Comparison of ENCODE assay signal across 5 worm cellular contexts in genomic region chrX:13046324-13046723, ce11.
TF ChIP-seq lines count a peak whose summit lies in the region.

No protein-coding gene starts in this region.

TF ChIP-seq in whole organism, L1 larva, 84 proteins besides CTCF, POLR2A, EP300 and RAD21 (continues in another document):
- peak in 1 of 2 experiments; percentile 21 for TF ChIP-seq egl-27 (tag; optimal IDR thresholded peaks at IDR 0.05; lab: Kevin White, UChicago)
- TF ChIP-seq nhr-47 (tag; optimal IDR thresholded peaks at IDR 0.05; lab: Kevin White, UChicago) = peak; percentile 95
- TF ChIP-seq pax-3 (tag; optimal IDR thresholded peaks at IDR 0.05; lab: Kevin White, UChicago) = peak; percentile 70
- TF ChIP-seq dpl-1 (GFP tag; optimal IDR thresholded peaks at IDR 0.05; lab: Kevin White, UChicago) = peak in 2 of 3 experiments; percentile 29 to 34
- peak; percentile 86 for TF ChIP-seq fkh-8 (tag; optimal IDR thresholded peaks at IDR 0.05; lab: Kevin White, UChicago)
- peak; percentile 59 to 81 for TF ChIP-seq lin-35 (GFP tag; optimal IDR thresholded peaks at IDR 0.05; lab: Kevin White, UChicago)
- peak in 2 of 6 experiments; percentile 5 to 89 for TF ChIP-seq elt-3 (tag; optimal IDR thresholded peaks at IDR 0.05; lab: Kevin White, UChicago)
- peak; percentile 84 for TF ChIP-seq C16A3.4 (tag; optimal IDR thresholded peaks at IDR 0.05; lab: Kevin White, UChicago)
- TF ChIP-seq fkh-4 (tag; optimal IDR thresholded peaks at IDR 0.05; lab: Kevin White, UChicago; ENCODE audit: borderline replicate concordance) = peak; percentile 27
- TF ChIP-seq ztf-4 (tag; optimal IDR thresholded peaks at IDR 0.05; lab: Kevin White, UChicago) = peak; percentile 77
- peak; percentile 77 for TF ChIP-seq nhr-77 (tag; optimal IDR thresholded peaks at IDR 0.05; lab: Kevin White, UChicago)
- peak; percentile 35 for TF ChIP-seq vab-15 (tag; optimal IDR thresholded peaks at IDR 0.05; lab: Kevin White, UChicago)
- TF ChIP-seq sup-37 (GFP tag; optimal IDR thresholded peaks at IDR 0.05; lab: Kevin White, UChicago) = peak; percentile 63
- TF ChIP-seq mep-1 (tag; optimal IDR thresholded peaks at IDR 0.05; lab: Kevin White, UChicago) = peak; percentile 70
- peak; percentile 42 for TF ChIP-seq blmp-1 (tag; optimal IDR thresholded peaks at IDR 0.05; lab: Kevin White, UChicago)
- peak; percentile 46 for TF ChIP-seq C04F5.9 (tag; optimal IDR thresholded peaks at IDR 0.05; lab: Kevin White, UChicago)
- TF ChIP-seq hlh-4 (tag; optimal IDR thresholded peaks at IDR 0.05; lab: Kevin White, UChicago) = peak; percentile 3

TF ChIP-seq in whole organism, L3 larva, 47 proteins besides CTCF, POLR2A, EP300 and RAD21 (continues in another document):
- peak; percentile 76 for TF ChIP-seq sea-2 (GFP tag; optimal IDR thresholded peaks at IDR 0.05; lab: Kevin White, UChicago)
- peak; percentile 90 for TF ChIP-seq skn-1 (tag; optimal IDR thresholded peaks at IDR 0.05; lab: Kevin White, UChicago)
- peak in 1 of 3 experiments; percentile 49 for TF ChIP-seq elt-3 (tag; optimal IDR thresholded peaks at IDR 0.05; lab: Kevin White, UChicago)
- peak; percentile 47 for TF ChIP-seq mml-1 (tag; optimal IDR thresholded peaks at IDR 0.05; lab: Kevin White, UChicago)
- peak; percentile 15 for TF ChIP-seq nhr-23 (tag; optimal IDR thresholded peaks at IDR 0.05; lab: Kevin White, UChicago)
- peak; percentile 79 for TF ChIP-seq nfya-1 (tag; optimal IDR thresholded peaks at IDR 0.05; lab: Kevin White, UChicago; ENCODE audit: insufficient read depth)
- peak; percentile 93 for TF ChIP-seq jun-1 (tag; optimal IDR thresholded peaks at IDR 0.05; lab: Kevin White, UChicago)
- peak; percentile 80 for TF ChIP-seq tbx-2 (tag; optimal IDR thresholded peaks at IDR 0.05; lab: Kevin White, UChicago)
- peak in 1 of 2 experiments; percentile 46 for TF ChIP-seq eor-1 (tag; optimal IDR thresholded peaks at IDR 0.05; lab: Kevin White, UChicago)
- TF ChIP-seq ceh-28 (tag; optimal IDR thresholded peaks at IDR 0.05; lab: Kevin White, UChicago) = peak; percentile 81
- peak; percentile 69 for TF ChIP-seq elt-2 (tag; optimal IDR thresholded peaks at IDR 0.05; lab: Kevin White, UChicago)
- TF ChIP-seq nhr-25 (tag; optimal IDR thresholded peaks at IDR 0.05; lab: Kevin White, UChicago) = peak; percentile 33
- peak; percentile 30 for TF ChIP-seq nhr-77 (tag; optimal IDR thresholded peaks at IDR 0.05; lab: Kevin White, UChicago)
- TF ChIP-seq lsy-12 (tag; optimal IDR thresholded peaks at IDR 0.05; lab: Kevin White, UChicago) = peak; percentile 75
- peak; percentile 89 for TF ChIP-seq ceh-82 (tag; optimal IDR thresholded peaks at IDR 0.05; lab: Kevin White, UChicago)
- peak; percentile 19 for TF ChIP-seq lin-15B (tag; optimal IDR thresholded peaks at IDR 0.05; lab: Kevin White, UChicago)
- TF ChIP-seq egl-5 (tag; optimal IDR thresholded peaks at IDR 0.05; lab: Kevin White, UChicago) = peak; percentile 64
- peak; percentile 54 for TF ChIP-seq nhr-11 (tag; optimal IDR thresholded peaks at IDR 0.05; lab: Kevin White, UChicago)

TF ChIP-seq in whole organism, early embryonic, 17 proteins besides CTCF, POLR2A, EP300 and RAD21:
- TF ChIP-seq hnd-1 (tag; optimal IDR thresholded peaks at IDR 0.05; lab: Kevin White, UChicago) (peak; percentile 85), pes-1 (GFP tag; IDR thresholded peaks at IDR 0.05; lab: Robert Waterston, UW) (peak; percentile 94), hmg-4 (GFP tag; optimal IDR thresholded peaks at IDR 0.05; lab: Kevin White, UChicago) (peak; percentile 96), sea-1 (GFP tag; conservative IDR thresholded peaks at IDR 0.05; lab: Robert Waterston, UW) (peak; percentile 94), flt-1 (GFP tag; IDR thresholded peaks at IDR 0.05; lab: Robert Waterston, UW) (peak; percentile 88), hmbx-1 (tag; optimal IDR thresholded peaks at IDR 0.05; lab: Kevin White, UChicago) (peak; percentile 53), B0310.2 (tag; optimal IDR thresholded peaks at IDR 0.05; lab: Kevin White, UChicago) (peak; percentile 84), ets-7 (tag; optimal IDR thresholded peaks at IDR 0.05; lab: Kevin White, UChicago) (peak; percentile 91), aly-1 (tag; optimal IDR thresholded peaks at IDR 0.05; lab: Kevin White, UChicago) (peak; percentile 93), ceh-36 (tag; optimal IDR thresholded peaks at IDR 0.05; lab: Kevin White, UChicago) (peak; percentile 93), tbx-37 (GFP tag; conservative IDR thresholded peaks at IDR 0.05; lab: Robert Waterston, UW) (peak; percentile 95), tbx-11 (GFP tag; IDR thresholded peaks at IDR 0.05; lab: Robert Waterston, UW) (peak; percentile 95), F13C5.2 (tag; optimal IDR thresholded peaks at IDR 0.05; lab: Kevin White, UChicago) (peak; percentile 96), scrt-1 (GFP tag; IDR thresholded peaks at IDR 0.05; lab: Robert Waterston, UW) (peak; percentile 95), ceh-13 (GFP tag; optimal IDR thresholded peaks at IDR 0.05; lab: Kevin White, UChicago) (peak; percentile 81)

TF ChIP-seq in whole organism, midembryonic, 9 proteins besides CTCF, POLR2A, EP300 and RAD21:
- TF ChIP-seq med-1 (GFP tag; optimal IDR thresholded peaks at IDR 0.05; lab: Kevin White, UChicago; ENCODE audit: insufficient read depth) (peak; percentile 81), ref-1 (GFP tag; conservative IDR thresholded peaks at IDR 0.05; lab: Robert Waterston, UW) (peak; percentile 91), tab-1 (GFP tag; IDR thresholded peaks at IDR 0.05; lab: Robert Waterston, UW) (peak; percentile 95), ztf-29 (GFP tag; IDR thresholded peaks at IDR 0.05; lab: Robert Waterston, UW) (peak; percentile 94), ztf-23 (GFP tag; IDR thresholded peaks at IDR 0.05; lab: Robert Waterston, UW) (peak; percentile 96), cog-1 (tag; optimal IDR thresholded peaks at IDR 0.05; lab: Kevin White, UChicago) (peak; percentile 86), klf-2 (GFP tag; conservative IDR thresholded peaks at IDR 0.05; lab: Robert Waterston, UW) (peak; percentile 90), T22C8.4 (GFP tag; IDR thresholded peaks at IDR 0.05; lab: Robert Waterston, UW) (peak; percentile 95), flt-1 (GFP tag; IDR thresholded peaks at IDR 0.05; lab: Robert Waterston, UW) (peak; percentile 96)

TF ChIP-seq in whole organism, young adult, 124 proteins besides CTCF, POLR2A, EP300 and RAD21 (continues in another document):
- TF ChIP-seq rcor-1 (GFP tag; IDR thresholded peaks at IDR 0.05; lab: Robert Waterston, UW) (peak; percentile 92), chd-7 (tag; optimal IDR thresholded peaks at IDR 0.05; lab: Kevin White, UChicago) (peak; percentile 91), somi-1 (GFP tag; optimal IDR thresholded peaks at IDR 0.05; lab: Kevin White, UChicago) (peak; percentile 73), Y53F4B.3 (GFP tag; IDR thresholded peaks at IDR 0.05; lab: Robert Waterston, UW) (peak; percentile 47; the same call in 1 of the 2 replicates), ceh-40 (GFP tag; IDR thresholded peaks at IDR 0.05; lab: Robert Waterston, UW) (peak; percentile 89), hlh-26 (GFP tag; conservative IDR thresholded peaks at IDR 0.05; lab: Robert Waterston, UW) (0 out of 2 replicates have a peak, but pooled peaks have one; percentile 51), egrh-3 (GFP tag; IDR thresholded peaks at IDR 0.05; lab: Robert Waterston, UW) (peak; percentile 72), ZK185.1 (tag; optimal IDR thresholded peaks at IDR 0.05; lab: Kevin White, UChicago; ENCODE audit: poor library complexity, severe bottlenecking) (peak; percentile 94), B0019.2 (GFP tag; conservative IDR thresholded peaks at IDR 0.05; lab: Robert Waterston, UW) (peak; percentile 51; the same call in 1 of the 2 replicates), pbrm-1 (GFP tag; IDR thresholded peaks at IDR 0.05; lab: Robert Waterston, UW) (peak; percentile 94), ceh-91 (GFP tag; IDR thresholded peaks at IDR 0.05; lab: Robert Waterston, UW) (0 out of 2 replicates have a peak, but pooled peaks have one; percentile 24), zim-3 (tag; optimal IDR thresholded peaks at IDR 0.05; lab: Kevin White, UChicago) (peak; percentile 96), attf-6 (GFP tag; IDR thresholded peaks at IDR 0.05; lab: Robert Waterston, UW) (peak; percentile 81), nhr-179 (tag; optimal IDR thresholded peaks at IDR 0.05; lab: Kevin White, UChicago) (peak; percentile 36), attf-5 (GFP tag; optimal IDR thresholded peaks at IDR 0.05; lab: Kevin White, UChicago) (peak; percentile 70), F37B4.10 (GFP tag; IDR thresholded peaks at IDR 0.05; lab: Robert Waterston, UW) (0 out of 2 replicates have a peak, but pooled peaks have one; percentile 73), D2030.7 (GFP tag; IDR thresholded peaks at IDR 0.05; lab: Robert Waterston, UW) (peak; percentile 89), K11D2.4 (GFP tag; IDR thresholded peaks at IDR 0.05; lab: Robert Waterston, UW) (peak; percentile 88), cebp-2 (GFP tag; IDR thresholded peaks at IDR 0.05; lab: Robert Waterston, UW) (peak; percentile 92; the same call in 1 of the 2 replicates), ztf-22 (GFP tag; optimal IDR thresholded peaks at IDR 0.05; lab: Kevin White, UChicago) (peak; percentile 46), lin-54 (GFP tag; optimal IDR thresholded peaks at IDR 0.05; lab: Kevin White, UChicago) (peak; percentile 71), T26A5.8 (tag; optimal IDR thresholded peaks at IDR 0.05; lab: Kevin White, UChicago) (peak; percentile 91), F22D6.2 (tag; optimal IDR thresholded peaks at IDR 0.05; lab: Kevin White, UChicago) (peak; percentile 68), ekl-4 (GFP tag; IDR thresholded peaks at IDR 0.05; lab: Robert Waterston, UW) (peak; percentile 91), aptf-2 (GFP tag; conservative IDR thresholded peaks at IDR 0.05; lab: Robert Waterston, UW) (0 out of 2 replicates have a peak, but pooled peaks have one; percentile 41), ets-4 (GFP tag; optimal IDR thresholded peaks at IDR 0.05; lab: Kevin White, UChicago) (peak; percentile 68), egl-44 (GFP tag; IDR thresholded peaks at IDR 0.05; lab: Robert Waterston, UW) (peak; percentile 75), rpc-1 (optimal IDR thresholded peaks at IDR 0.05; lab: Kevin White, UChicago) (peak; percentile 99), rpc-1 (tag; optimal IDR thresholded peaks at IDR 0.05; lab: Kevin White, UChicago) (peak; percentile 95), ceh-100 (GFP tag; IDR thresholded peaks at IDR 0.05; lab: Robert Waterston, UW) (peak; percentile 69), rec-8 (tag; optimal IDR thresholded peaks at IDR 0.05; lab: Kevin White, UChicago) (peak; percentile 80 to 81), lin-40 (tag; optimal IDR thresholded peaks at IDR 0.05; lab: Kevin White, UChicago) (peak; percentile 95), ceh-27 (GFP tag; optimal IDR thresholded peaks at IDR 0.05; lab: Kevin White, UChicago) (peak; percentile 87), Y56A3A.18 (GFP tag; IDR thresholded peaks at IDR 0.05; lab: Robert Waterston, UW) (peak; percentile 94), snpc-1.1 (tag; optimal IDR thresholded peaks at IDR 0.05; lab: Kevin White, UChicago; ENCODE audit: insufficient read depth) (peak; percentile 38), nhr-90 (tag; optimal IDR thresholded peaks at IDR 0.05; lab: Kevin White, UChicago) (peak; percentile 91)
